Worm (Caenorhabditis elegans): Measurements from ENCODE around the gene tram-1.

tram-1 gene

DNA sequence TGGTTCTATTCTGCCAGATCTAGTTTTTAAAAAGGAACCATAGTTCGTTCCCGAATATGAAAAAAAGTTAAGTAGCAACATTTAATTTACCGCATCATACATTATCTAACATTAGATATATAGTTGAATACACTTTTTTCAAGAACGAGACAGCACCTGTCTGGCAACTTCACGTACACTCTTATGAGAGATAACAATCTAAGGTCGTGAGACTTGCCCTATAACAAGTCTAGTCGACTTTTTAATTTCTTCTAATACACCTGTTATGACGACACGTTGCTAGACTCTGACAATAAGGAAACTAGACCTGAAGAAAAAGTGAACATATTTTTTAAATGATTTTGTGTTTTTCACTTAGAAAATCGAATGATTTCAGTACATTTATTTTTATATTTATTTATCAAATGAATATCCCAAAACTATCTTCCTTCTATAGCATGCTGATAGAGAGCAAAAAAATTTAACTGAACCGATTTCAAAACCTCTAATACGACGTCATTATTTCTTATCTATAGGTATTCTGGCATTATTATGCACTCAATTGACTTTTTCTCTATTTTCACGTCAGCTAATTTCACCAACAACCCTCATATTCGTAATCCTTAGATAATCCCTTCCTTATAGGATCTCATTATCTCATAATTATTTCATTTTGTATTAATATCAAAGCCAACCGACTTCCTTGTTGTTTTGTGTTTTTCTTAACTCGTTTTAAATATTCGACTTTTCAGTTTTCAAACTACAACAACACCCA is 32.0 kb upstream of the tram-1 start:
- peak in 1 of 2 experiments; percentile 43 for TF ChIP-seq unc-62 (GFP tag; optimal IDR thresholded peaks at IDR 0.05 in 1 of 2)
- TF ChIP-seq unc-62 (tag; optimal IDR thresholded peaks at IDR 0.05): no peak
- TF ChIP-seq T26A8.4 (GFP tag; IDR thresholded peaks at IDR 0.05): 0 out of 2 replicates have a peak, but pooled peaks have one; percentile 17
- peak; percentile 45 for TF ChIP-seq dmd-6 (GFP tag; IDR thresholded peaks at IDR 0.05)
- TF ChIP-seq ztf-7 (tag; optimal IDR thresholded peaks at IDR 0.05): no peak
- TF ChIP-seq dve-1 (tag; optimal IDR thresholded peaks at IDR 0.05; ENCODE audit: insufficient read depth): peak; percentile 39
- TF ChIP-seq pqm-1 (tag; optimal IDR thresholded peaks at IDR 0.05): peak; percentile 9
- TF ChIP-seq zip-2 (tag; optimal IDR thresholded peaks at IDR 0.05): no peak
- no peak for TF ChIP-seq spr-1 (tag; optimal IDR thresholded peaks at IDR 0.05)
- no peak for TF ChIP-seq daf-16 (GFP tag; optimal IDR thresholded peaks at IDR 0.05)
- TF ChIP-seq daf-16 (tag; optimal IDR thresholded peaks at IDR 0.05): peak; percentile 23

DNA sequence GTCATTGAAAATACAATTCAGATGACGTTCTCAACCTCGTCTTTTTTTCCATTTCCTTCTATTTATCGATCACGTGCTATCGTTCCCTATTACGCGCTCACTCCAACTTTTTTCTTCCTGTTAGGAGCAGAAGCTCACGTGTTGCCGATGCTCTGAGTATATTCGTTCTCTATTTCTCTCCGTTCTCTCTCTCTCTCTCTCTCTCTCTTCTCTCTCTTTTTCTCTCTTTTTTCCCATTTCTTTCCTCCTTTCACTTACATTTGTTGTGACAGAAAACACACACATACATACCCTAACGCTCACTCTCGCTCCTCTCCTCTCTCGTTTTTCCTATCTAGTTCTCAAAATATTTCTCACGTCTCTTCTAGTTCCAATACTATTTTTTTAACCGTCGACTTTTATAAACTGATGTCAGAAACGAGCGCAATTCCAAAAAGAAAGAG is 31.3 kb upstream of the tram-1 start:
- TF ChIP-seq zip-2 (tag; optimal IDR thresholded peaks at IDR 0.05) (no peak), daf-16 (GFP tag; optimal IDR thresholded peaks at IDR 0.05) (peak; percentile 48 to 65), daf-16 (tag; optimal IDR thresholded peaks at IDR 0.05) (peak; percentile 67), gei-8 (GFP tag; optimal IDR thresholded peaks at IDR 0.05) (peak; percentile 73), zfp-2 (tag; optimal IDR thresholded peaks at IDR 0.05) (no peak), nhr-25 (tag; optimal IDR thresholded peaks at IDR 0.05; ENCODE audit: borderline replicate concordance, insufficient read depth) (peak; percentile 37), ceh-20 (GFP tag; IDR thresholded peaks at IDR 0.05) (peak; percentile 93), unc-62 (GFP tag; optimal IDR thresholded peaks at IDR 0.05 in 1 of 2) (peak in 1 of 2 experiments; percentile 100), unc-62 (tag; optimal IDR thresholded peaks at IDR 0.05) (no peak), egl-43 (GFP tag; IDR thresholded peaks at IDR 0.05) (no peak; the same call in none of the 2 replicates), nhr-48 (tag; optimal IDR thresholded peaks at IDR 0.05) (peak; percentile 92), mes-2 (tag; optimal IDR thresholded peaks at IDR 0.05; ENCODE audit: poor library complexity, severe bottlenecking) (peak; percentile 70), ctbp-1 (GFP tag; IDR thresholded peaks at IDR 0.05) (peak; percentile 91), tag-97 (GFP tag; IDR thresholded peaks at IDR 0.05) (no peak), snpc-1.2 (GFP tag; IDR thresholded peaks at IDR 0.05) (no peak), skn-1 (tag; optimal IDR thresholded peaks at IDR 0.05) (no peak), Y105C5A.15 (GFP tag; IDR thresholded peaks at IDR 0.05) (0 out of 2 replicates have a peak, but pooled peaks have one; percentile 12), aly-2 (tag; optimal IDR thresholded peaks at IDR 0.05) (no peak), F49E8.2 (tag; optimal IDR thresholded peaks at IDR 0.05; ENCODE audit: borderline replicate concordance) (no peak), dmd-8 (GFP tag; IDR thresholded peaks at IDR 0.05) (no peak), fkh-10 (GFP tag; optimal IDR thresholded peaks at IDR 0.05) (peak; percentile 93), zfp-3 (GFP tag; conservative IDR thresholded peaks at IDR 0.05) (0 out of 2 replicates have a peak, but pooled peaks have one; percentile 50), ces-1 (GFP tag; optimal IDR thresholded peaks at IDR 0.05) (no peak), hmg-1.1 (GFP tag; IDR thresholded peaks at IDR 0.05) (peak; percentile 91), hlh-11 (tag; optimal IDR thresholded peaks at IDR 0.05) (peak; percentile 96), lin-13 (GFP tag; optimal IDR thresholded peaks at IDR 0.05) (peak; percentile 56), nhr-76 (tag; optimal IDR thresholded peaks at IDR 0.05) (no peak), nhr-41 (GFP tag; IDR thresholded peaks at IDR 0.05) (no peak), lir-3 (tag; optimal IDR thresholded peaks at IDR 0.05) (no peak), lin-29 (GFP tag; IDR thresholded peaks at IDR 0.05) (no peak), F26F4.8 (GFP tag; conservative IDR thresholded peaks at IDR 0.05) (no peak), ztf-11 (tag; optimal IDR thresholded peaks at IDR 0.05) (no peak), nhr-77 (tag; optimal IDR thresholded peaks at IDR 0.05) (peak; percentile 82), daf-12 (tag; optimal IDR thresholded peaks at IDR 0.05) (no peak), zip-11 (GFP tag; IDR thresholded peaks at IDR 0.05) (no peak), ztf-7 (tag; optimal IDR thresholded peaks at IDR 0.05) (no peak), mdl-1 (tag; optimal IDR thresholded peaks at IDR 0.05) (peak; percentile 71 to 99), sdz-12 (GFP tag; optimal IDR thresholded peaks at IDR 0.05) (no peak), mxl-3 (GFP tag; optimal IDR thresholded peaks at IDR 0.05) (peak; percentile 84), T26A8.4 (GFP tag; IDR thresholded peaks at IDR 0.05) (peak; percentile 43; the same call in 1 of the 2 replicates), daf-19 (GFP tag; conservative IDR thresholded peaks at IDR 0.05) (no peak), ceh-82 (tag; optimal IDR thresholded peaks at IDR 0.05) (no peak), nhr-111 (GFP tag; optimal IDR thresholded peaks at IDR 0.05) (no peak), dmd-6 (GFP tag; IDR thresholded peaks at IDR 0.05) (peak; percentile 96)

Data from whole organism, L4 larva.